Worm (Caenorhabditis elegans) whole organism, early embryonic: ENCODE measurements around the gene C33B4.5.

Experiments used
- B0310.2 ChIP-seq: sonication (generic microtip); optimal IDR thresholded peaks from 2 replicates; lab custom pipeline; 2016; ENCODE audit warnings: mild to moderate bottlenecking, missing genetic modification characterization, missing compliant biosample characterization
- ama-1 ChIP-seq: fragments of 150-350 bp; optimal IDR thresholded peaks from 2 replicates; lab custom pipeline; 2014

DNA sequence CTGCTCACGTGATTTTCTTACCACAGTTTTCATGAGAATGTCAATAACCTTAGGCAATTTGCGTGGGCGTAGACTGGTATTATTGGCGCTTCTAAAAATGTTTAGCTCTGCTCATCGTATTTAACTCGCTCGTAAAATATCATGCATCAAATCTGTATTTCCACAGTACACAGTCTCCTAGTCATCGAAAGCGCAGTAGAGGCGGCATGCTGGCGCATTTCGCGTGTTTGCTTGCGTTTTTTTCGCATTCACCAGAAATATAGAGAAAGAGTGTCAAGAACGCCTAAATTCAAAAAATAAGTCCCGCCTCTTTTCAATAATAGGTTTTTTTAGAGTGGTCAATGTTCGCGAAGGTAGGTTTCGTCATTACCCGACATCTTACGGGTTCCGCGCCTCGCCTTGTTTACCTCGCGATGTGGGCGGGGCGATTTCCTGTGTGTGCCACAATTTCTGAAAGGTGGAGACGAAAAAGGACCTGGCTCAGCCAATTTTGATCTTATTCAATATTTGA, 6.5 kb upstream of the C33B4.5 start:
- TF ChIP-seq B0310.2 (no peak), ama-1 (lab: Kevin White, UChicago) (no peak)
